Fruit fly (Drosophila melanogaster): ENCODE results near the gene Vha55.

- no peak for TF ChIP-seq Myc (optimal IDR thresholded peaks at IDR 0.05)
- no peak for TF ChIP-seq insv (optimal IDR thresholded peaks at IDR 0.05)
- no peak for TF ChIP-seq psq (optimal IDR thresholded peaks at IDR 0.05)
- no peak for TF ChIP-seq h (optimal IDR thresholded peaks at IDR 0.05)
These were observed 38.7 kb upstream of the Vha55 start for dm6 chr3R:12666206-12666834.
